Fruit fly (Drosophila melanogaster) whole organism, embryonic: Measurements from ENCODE around the gene Boh1.

Source experiments
- ATbp ChIP-seq: fragments of 200-800 bp; sonication (Bioruptor generic); optimal IDR thresholded peaks from 2 replicates; lab custom pipeline; 2017; ENCODE audit warnings: missing biosample characterization, mild to moderate bottlenecking, missing genetic modification characterization, missing genetic modification reagents
- Adf1 ChIP-seq: fragments of 200-800 bp; sonication (Bioruptor generic); IDR thresholded peaks from 2 replicates; pipeline ENCODE4 v1.3.6; 2022; ENCODE audit warnings: missing biosample characterization, missing genetic modification characterization
- CG10209 ChIP-seq: fragments of 200-800 bp; sonication (Bioruptor generic); optimal IDR thresholded peaks from 3 replicates; lab custom pipeline; 2017; ENCODE audit warnings: missing biosample characterization, mild to moderate bottlenecking, missing genetic modification characterization, missing genetic modification reagents
- CG1024 ChIP-seq: fragments of 200-800 bp; sonication (Bioruptor generic); IDR thresholded peaks from 2 replicates; pipeline ENCODE4 v1.3.6; 2022; ENCODE audit warnings: missing biosample characterization, missing genetic modification characterization
- CG10321 ChIP-seq: fragments of 200-800 bp; sonication (Bioruptor generic); IDR thresholded peaks from 2 replicates; pipeline ENCODE4 v1.3.6; 2022; ENCODE audit warnings: missing biosample characterization, missing genetic modification characterization
- CG10366 ChIP-seq: fragments of 200-800 bp; sonication (Bioruptor generic); IDR thresholded peaks from 2 replicates; pipeline ENCODE4 v1.3.6; 2022; ENCODE audit warnings: missing biosample characterization, missing genetic modification characterization
- CG12104 ChIP-seq: fragments of 200-800 bp; sonication (Bioruptor generic); optimal IDR thresholded peaks from 3 replicates; lab custom pipeline; 2016; ENCODE audit warnings: missing biosample characterization, missing genetic modification characterization
- CG14014 ChIP-seq: fragments of 200-800 bp; sonication (Bioruptor generic); IDR thresholded peaks from 2 replicates; pipeline ENCODE4 v1.3.6; 2022; ENCODE audit warnings: missing biosample characterization, missing genetic modification characterization
- CG15073 ChIP-seq: fragments of 200-800 bp; sonication (Bioruptor generic); optimal IDR thresholded peaks from 2 replicates; lab custom pipeline; 2016; ENCODE audit warnings: missing biosample characterization, missing genetic modification characterization
- CG2199 ChIP-seq: fragments of 200-800 bp; sonication (Bioruptor generic); IDR thresholded peaks from 3 replicates; pipeline ENCODE4 v1.3.6; 2022; ENCODE audit warnings: missing biosample characterization, missing genetic modification characterization
- CG31388 ChIP-seq: fragments of 200-800 bp; sonication (Bioruptor generic); optimal IDR thresholded peaks from 2 replicates; lab custom pipeline; 2016; ENCODE audit warnings: missing biosample characterization, missing genetic modification characterization
- CG34422 ChIP-seq: fragments of 200-800 bp; sonication (Bioruptor generic); IDR thresholded peaks from 3 replicates; pipeline ENCODE4 v1.3.6; 2022; ENCODE audit warnings: missing biosample characterization, missing genetic modification characterization
- CG7987 ChIP-seq: fragments of 200-800 bp; sonication (Bioruptor generic); optimal IDR thresholded peaks from 2 replicates; lab custom pipeline; 2018; ENCODE audit warnings: missing biosample characterization, mild to moderate bottlenecking, missing genetic modification characterization, moderate library complexity
- Lpt ChIP-seq: fragments of >200 bp; optimal IDR thresholded peaks from 2 replicates; lab custom pipeline; 2018; ENCODE audit warnings: missing biosample characterization, missing genetic modification characterization
- Taf1 ChIP-seq: fragments of 200-800 bp; sonication (Bioruptor generic); IDR thresholded peaks from 2 replicates; pipeline ENCODE4 v1.3.6; 2022; ENCODE audit warnings: missing biosample characterization, missing genetic modification characterization
- abd-A ChIP-seq: fragments of 200-800 bp; sonication (Bioruptor generic); optimal IDR thresholded peaks from 3 replicates; lab custom pipeline; 2019; ENCODE audit warnings: missing biosample characterization, mild to moderate bottlenecking, missing genetic modification characterization, moderate library complexity
- ash1 ChIP-seq: fragments of 200-800 bp; sonication (Bioruptor generic); optimal IDR thresholded peaks from 2 replicates; lab custom pipeline; 2018; ENCODE audit warnings: missing biosample characterization, mild to moderate bottlenecking, missing genetic modification characterization
- chm ChIP-seq: fragments of 200-800 bp; sonication (Bioruptor generic); IDR thresholded peaks from 2 replicates; pipeline ENCODE4 v1.3.6; 2022; ENCODE audit warnings: missing biosample characterization, missing genetic modification characterization
- corto ChIP-seq: fragments of 200-800 bp; sonication (Bioruptor generic); optimal IDR thresholded peaks from 2 replicates; lab custom pipeline; 2016; ENCODE audit warnings: missing biosample characterization, mild to moderate bottlenecking, missing genetic modification characterization, moderate library complexity
- croc ChIP-seq: fragments of 200-800 bp; sonication (Bioruptor generic); conservative IDR thresholded peaks from 3 replicates; pipeline ENCODE4 v1.3.6; 2022; ENCODE audit warnings: missing biosample characterization, missing genetic modification characterization
- exex ChIP-seq: fragments of 200-800 bp; sonication (Bioruptor generic); optimal IDR thresholded peaks from 4 replicates; lab custom pipeline; 2018; ENCODE audit warnings: missing biosample characterization, mild to moderate bottlenecking, missing genetic modification characterization, moderate library complexity
- scrt ChIP-seq: fragments of 200-800 bp; sonication (Bioruptor generic); optimal IDR thresholded peaks from 2 replicates; lab custom pipeline; 2018; ENCODE audit warnings: missing biosample characterization, mild to moderate bottlenecking, missing genetic modification characterization, moderate library complexity
- ssp ChIP-seq: fragments of 200-800 bp; sonication (Bioruptor generic); IDR thresholded peaks from 2 replicates; pipeline ENCODE4 v1.3.6; 2022; ENCODE audit warnings: missing biosample characterization, missing genetic modification characterization
- stwl ChIP-seq: fragments of 200-800 bp; sonication (Bioruptor generic); optimal IDR thresholded peaks from 3 replicates; lab custom pipeline; 2018; ENCODE audit warnings: missing biosample characterization, mild to moderate bottlenecking, missing genetic modification characterization, moderate library complexity

The Boh1 gene

DNA sequence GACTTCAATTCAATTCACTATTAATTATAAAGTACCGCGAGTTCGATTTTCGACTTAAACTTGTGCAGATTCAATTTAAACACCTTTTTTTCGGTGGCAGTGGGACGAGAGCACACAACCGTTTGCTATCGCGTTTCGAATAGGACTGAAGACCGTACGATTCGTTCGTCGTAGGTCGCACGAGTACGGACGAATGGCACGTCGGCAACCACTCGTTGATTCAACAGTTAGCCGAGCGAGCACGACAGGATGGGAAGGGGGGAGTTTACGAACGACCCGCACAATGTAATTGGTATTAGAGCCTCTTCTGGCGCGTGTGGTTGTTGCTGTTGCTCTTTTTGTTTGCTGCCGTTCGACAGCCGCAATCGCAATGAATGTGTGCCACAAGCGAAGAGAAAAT is 13.6 kb downstream of the Boh1 start, which contains the start of gene CG34353 (continued):
- TF ChIP-seq CG10209 (GFP tag; lab: Kevin White, UChicago) (no peak), ash1 (GFP tag; lab: Kevin White, UChicago) (no peak), ssp (GFP tag; lab: Robert Waterston, UW) (no peak), CG2199 (GFP tag; lab: Robert Waterston, UW) (0 out of 3 replicates have a peak, but pooled peaks have one; percentile 21), CG1024 (GFP tag; lab: Robert Waterston, UW) (no peak), Lpt (no peak), CG14014 (0 out of 2 replicates have a peak, but pooled peaks have one; percentile 15), croc (GFP tag; lab: Robert Waterston, UW) (no peak), exex (tag; lab: Kevin White, UChicago) (no peak), chm (GFP tag; lab: Robert Waterston, UW) (peak; percentile 64), Adf1 (peak; percentile 35; the same call in 1 of the 2 replicates), Taf1 (GFP tag; lab: Robert Waterston, UW) (no peak), CG10321 (no peak), corto (GFP tag; lab: Kevin White, UChicago) (no peak), CG10366 (GFP tag; lab: Robert Waterston, UW) (no peak), CG7987 (GFP tag; lab: Kevin White, UChicago) (no peak)

- TF ChIP-seq abd-A (tag; lab: Kevin White, UChicago) (peak; percentile 89), CG12104 (GFP tag; lab: Kevin White, UChicago) (no peak), CG15073 (GFP tag; lab: Kevin White, UChicago) (no peak), ATbp (GFP tag; lab: Kevin White, UChicago) (no peak), scrt (GFP tag; lab: Kevin White, UChicago) (peak; percentile 93), CG34422 (GFP tag; lab: Robert Waterston, UW) (0 out of 3 replicates have a peak, but pooled peaks have one; percentile 17)
- TF ChIP-seq, all 482 proteins: peak for 3
Measured at dm6 chr3R:27888110-27888509, 31.1 kb downstream of the Boh1 start.

dm6 chr3R:27872290-27872689 is 47.0 kb downstream of the Boh1 start, which contains the start of gene CG12426:
TSS of gene CG12426 (minus strand) at chr3R:27872390.
- TF ChIP-seq CG31388 (no peak), stwl (tag; lab: Kevin White, UChicago) (peak; percentile 41), chm (GFP tag; lab: Robert Waterston, UW) (no peak)
